Fruit fly (Drosophila melanogaster) whole organism, embryonic: ENCODE data around the gene CG13894.

Source experiments
- CG10462 ChIP-seq: fragments of 200-800 bp; sonication (Bioruptor generic); optimal IDR thresholded peaks from 2 replicates; lab custom pipeline; 2016; ENCODE audit warnings: missing biosample characterization, missing genetic modification characterization
- CG11085 ChIP-seq: fragments of 200-800 bp; sonication (Bioruptor generic); IDR thresholded peaks from 2 replicates; pipeline ENCODE4 v1.3.6; 2022; ENCODE audit warnings: missing biosample characterization, missing genetic modification characterization
- CG11560 ChIP-seq: fragments of 200-800 bp; sonication (Bioruptor generic); IDR thresholded peaks from 3 replicates; pipeline ENCODE4 v1.3.6; 2022; ENCODE audit warnings: missing biosample characterization, missing genetic modification characterization
- CG12104 ChIP-seq: fragments of 200-800 bp; sonication (Bioruptor generic); optimal IDR thresholded peaks from 3 replicates; lab custom pipeline; 2016; ENCODE audit warnings: missing biosample characterization, missing genetic modification characterization
- CG12769 ChIP-seq: fragments of 200-800 bp; sonication (Bioruptor generic); optimal IDR thresholded peaks from 2 replicates; lab custom pipeline; 2019; ENCODE audit warnings: missing biosample characterization, mild to moderate bottlenecking, missing genetic modification characterization, moderate library complexity
- CG15601 ChIP-seq: fragments of 200-800 bp; sonication (Bioruptor generic); optimal IDR thresholded peaks from 3 replicates; lab custom pipeline; 2019; ENCODE audit warnings: missing biosample characterization, mild to moderate bottlenecking, missing genetic modification characterization, moderate library complexity
- CG16863 ChIP-seq: fragments of 200-800 bp; sonication (Bioruptor generic); optimal IDR thresholded peaks from 3 replicates; lab custom pipeline; 2016; ENCODE audit warnings: missing biosample characterization, missing genetic modification characterization
- CG17612 ChIP-seq: fragments of 200-800 bp; sonication (Bioruptor generic); IDR thresholded peaks from 2 replicates; pipeline ENCODE4 v1.3.6; 2022; ENCODE audit warnings: missing biosample characterization, missing genetic modification characterization
- CG1792 ChIP-seq: fragments of 200-800 bp; sonication (Bioruptor generic); optimal IDR thresholded peaks from 2 replicates; lab custom pipeline; 2016; ENCODE audit warnings: missing biosample characterization, missing genetic modification characterization
- CG18764 ChIP-seq: fragments of 200-800 bp; sonication (Bioruptor generic); optimal IDR thresholded peaks from 3 replicates; lab custom pipeline; 2016; ENCODE audit warnings: missing biosample characterization, missing genetic modification characterization
- CG2129 ChIP-seq: fragments of 200-800 bp; sonication (Bioruptor generic); IDR thresholded peaks from 2 replicates; pipeline ENCODE4 v1.3.6; 2022; ENCODE audit warnings: missing biosample characterization, missing genetic modification characterization; ENCODE audit not compliant: partially characterized antibody
- CG2678 ChIP-seq: fragments of 200-800 bp; sonication (Bioruptor generic); optimal IDR thresholded peaks from 3 replicates; lab custom pipeline; 2019; ENCODE audit warnings: missing biosample characterization, mild to moderate bottlenecking, missing genetic modification characterization, moderate library complexity
- CG31441 ChIP-seq: fragments of 200-800 bp; sonication (Bioruptor generic); IDR thresholded peaks from 2 replicates; pipeline ENCODE4 v1.3.6; 2022; ENCODE audit warnings: missing biosample characterization, missing genetic modification characterization
- CG3281 ChIP-seq: fragments of 200-800 bp; sonication (Bioruptor generic); optimal IDR thresholded peaks from 3 replicates; lab custom pipeline; 2017; ENCODE audit warnings: missing biosample characterization, mild to moderate bottlenecking, missing genetic modification characterization
- CG34376 ChIP-seq: fragments of 200-800 bp; sonication (Bioruptor generic); optimal IDR thresholded peaks from 2 replicates; lab custom pipeline; 2018; ENCODE audit warnings: missing biosample characterization, mild to moderate bottlenecking, missing genetic modification characterization
- CG3838 ChIP-seq: fragments of 200-800 bp; sonication (Bioruptor generic); optimal IDR thresholded peaks from 3 replicates; lab custom pipeline; 2016; ENCODE audit warnings: missing biosample characterization, missing genetic modification characterization
- CG7357 ChIP-seq: fragments of 200-800 bp; sonication (Bioruptor generic); IDR thresholded peaks from 3 replicates; pipeline ENCODE4 v1.3.6; 2022; ENCODE audit warnings: missing biosample characterization, missing genetic modification characterization
- CG7839 ChIP-seq: fragments of 200-800 bp; sonication (Bioruptor generic); optimal IDR thresholded peaks from 3 replicates; lab custom pipeline; 2018; ENCODE audit warnings: missing biosample characterization, mild to moderate bottlenecking, missing genetic modification characterization, moderate library complexity
- CG7963 ChIP-seq: fragments of 200-800 bp; sonication (Bioruptor generic); IDR thresholded peaks from 3 replicates; pipeline ENCODE4 v1.3.6; 2022; ENCODE audit warnings: missing biosample characterization, missing genetic modification characterization; ENCODE audit not compliant: partially characterized antibody
- CG7987 ChIP-seq: fragments of 200-800 bp; sonication (Bioruptor generic); optimal IDR thresholded peaks from 2 replicates; lab custom pipeline; 2018; ENCODE audit warnings: missing biosample characterization, mild to moderate bottlenecking, missing genetic modification characterization, moderate library complexity
- CG8281 ChIP-seq: fragments of 200-800 bp; sonication (Bioruptor generic); optimal IDR thresholded peaks from 2 replicates; lab custom pipeline; 2018; ENCODE audit warnings: missing biosample characterization, mild to moderate bottlenecking, missing genetic modification characterization, moderate library complexity
- CG8359 ChIP-seq: fragments of 200-800 bp; sonication (Bioruptor generic); optimal IDR thresholded peaks from 2 replicates; lab custom pipeline; 2017; ENCODE audit warnings: missing biosample characterization, mild to moderate bottlenecking, missing genetic modification characterization, borderline replicate concordance
- CG9609 ChIP-seq: fragments of 200-800 bp; sonication (Bioruptor generic); optimal IDR thresholded peaks from 3 replicates; lab custom pipeline; 2016; ENCODE audit warnings: missing biosample characterization, missing genetic modification characterization
- Chrac-16 ChIP-seq: fragments of 200-800 bp; sonication (Bioruptor generic); optimal IDR thresholded peaks from 3 replicates; lab custom pipeline; 2016; ENCODE audit warnings: missing biosample characterization, missing genetic modification characterization
- D19B ChIP-seq: fragments of 200-800 bp; sonication (Bioruptor generic); optimal IDR thresholded peaks from 2 replicates; lab custom pipeline; 2017; ENCODE audit warnings: missing biosample characterization, mild to moderate bottlenecking, missing genetic modification characterization
- Dll ChIP-seq: fragments of 200-800 bp; sonication (Bioruptor generic); IDR thresholded peaks from 4 replicates; pipeline ENCODE4 v1.3.6; 2022; ENCODE audit warnings: missing biosample characterization, missing genetic modification characterization; ENCODE audit not compliant: partially characterized antibody
- Doc2 ChIP-seq: fragments of 200-800 bp; sonication (Bioruptor generic); IDR thresholded peaks from 2 replicates; pipeline ENCODE4 v1.3.6; 2022; ENCODE audit warnings: missing biosample characterization, missing genetic modification characterization
- Dp ChIP-seq: fragments of 200-800 bp; sonication (Bioruptor generic); optimal IDR thresholded peaks from 2 replicates; lab custom pipeline; 2018; ENCODE audit warnings: missing biosample characterization, mild to moderate bottlenecking, missing genetic modification characterization, moderate library complexity
- HHEX ChIP-seq: fragments of 200-800 bp; sonication (Bioruptor generic); optimal IDR thresholded peaks from 3 replicates; lab custom pipeline; 2017; ENCODE audit warnings: missing biosample characterization, mild to moderate bottlenecking, missing genetic modification characterization, missing genetic modification reagents
- HLH54F ChIP-seq: fragments of 200-800 bp; sonication (Bioruptor generic); optimal IDR thresholded peaks from 3 replicates; lab custom pipeline; 2016; ENCODE audit warnings: missing biosample characterization, missing genetic modification characterization
- Hey ChIP-seq: fragments of 200-800 bp; sonication (Bioruptor generic); optimal IDR thresholded peaks from 3 replicates; lab custom pipeline; 2018; ENCODE audit warnings: missing biosample characterization, mild to moderate bottlenecking, missing genetic modification characterization
- Max ChIP-seq: fragments of 200-800 bp; sonication (Bioruptor generic); optimal IDR thresholded peaks from 2 replicates; lab custom pipeline; 2016; ENCODE audit warnings: missing biosample characterization, mild to moderate bottlenecking, missing genetic modification characterization
- Mes4 ChIP-seq: fragments of 200-800 bp; sonication (Bioruptor generic); optimal IDR thresholded peaks from 2 replicates; lab custom pipeline; 2016; ENCODE audit warnings: missing biosample characterization, missing genetic modification characterization
- Mrtf ChIP-seq: fragments of 200-800 bp; sonication (Bioruptor generic); IDR thresholded peaks from 3 replicates; pipeline ENCODE4 v1.3.6; 2022; ENCODE audit warnings: missing biosample characterization, missing genetic modification characterization
- Sox102F ChIP-seq: fragments of 200-800 bp; sonication (Bioruptor generic); optimal IDR thresholded peaks from 2 replicates; lab custom pipeline; 2018; ENCODE audit warnings: missing biosample characterization, mild to moderate bottlenecking, missing genetic modification characterization, moderate library complexity
- TFAM ChIP-seq: fragments of 200-800 bp; sonication (Bioruptor generic); optimal IDR thresholded peaks from 2 replicates; lab custom pipeline; 2017; ENCODE audit warnings: missing biosample characterization, missing genetic modification characterization, inconsistent platforms
- Tbp ChIP-seq: fragments of >200 bp; optimal IDR thresholded peaks from 2 replicates; lab custom pipeline; 2018; ENCODE audit warnings: missing biosample characterization, missing genetic modification characterization
- abd-A ChIP-seq: fragments of 200-800 bp; sonication (Bioruptor generic); optimal IDR thresholded peaks from 3 replicates; lab custom pipeline; 2019; ENCODE audit warnings: missing biosample characterization, mild to moderate bottlenecking, missing genetic modification characterization, moderate library complexity
- ara ChIP-seq: fragments of 200-800 bp; sonication (Bioruptor generic); IDR thresholded peaks from 2 replicates; pipeline ENCODE4 v1.3.6; 2022; ENCODE audit warnings: missing biosample characterization, missing genetic modification characterization
- bab2 ChIP-seq: fragments of 200-800 bp; sonication (Bioruptor generic); optimal IDR thresholded peaks from 2 replicates; lab custom pipeline; 2016; ENCODE audit warnings: missing biosample characterization, missing genetic modification characterization
- caup ChIP-seq: fragments of 200-800 bp; sonication (Bioruptor generic); optimal IDR thresholded peaks from 3 replicates; lab custom pipeline; 2017; ENCODE audit warnings: missing biosample characterization, mild to moderate bottlenecking, missing genetic modification characterization, moderate library complexity; ENCODE audit not compliant: severe bottlenecking
- dmrt11E ChIP-seq: fragments of 200-800 bp; sonication (Bioruptor generic); optimal IDR thresholded peaks from 3 replicates; lab custom pipeline; 2018; ENCODE audit warnings: missing biosample characterization, mild to moderate bottlenecking, missing genetic modification characterization, moderate library complexity
- fru ChIP-seq: fragments of >200 bp; optimal IDR thresholded peaks from 2 replicates; lab custom pipeline; 2017
- her ChIP-seq: fragments of 200-800 bp; sonication (Bioruptor generic); optimal IDR thresholded peaks from 2 replicates; lab custom pipeline; 2016; ENCODE audit warnings: missing biosample characterization, missing genetic modification characterization
- klu ChIP-seq: fragments of 200-800 bp; sonication (Bioruptor generic); IDR thresholded peaks from 2 replicates; pipeline ENCODE4 v1.3.6; 2022; ENCODE audit warnings: missing biosample characterization, missing genetic modification characterization
- maf-S ChIP-seq: fragments of 200-800 bp; sonication (Bioruptor generic); optimal IDR thresholded peaks from 2 replicates; lab custom pipeline; 2016; ENCODE audit warnings: missing biosample characterization, missing genetic modification characterization
- nau ChIP-seq: fragments of 200-800 bp; sonication (Bioruptor generic); optimal IDR thresholded peaks from 3 replicates; lab custom pipeline; 2017; ENCODE audit warnings: missing biosample characterization, mild to moderate bottlenecking, missing genetic modification characterization, missing genetic modification reagents
- pnt ChIP-seq: fragments of 200-800 bp; sonication (Bioruptor generic); optimal IDR thresholded peaks from 3 replicates; lab custom pipeline; 2016; ENCODE audit warnings: missing biosample characterization, missing genetic modification characterization
- so ChIP-seq: fragments of 200-800 bp; sonication (Bioruptor generic); IDR thresholded peaks from 3 replicates; pipeline ENCODE4 v1.3.6; 2022; ENCODE audit warnings: missing biosample characterization, missing genetic modification characterization
- tio ChIP-seq: fragments of 200-800 bp; sonication (Bioruptor generic); optimal IDR thresholded peaks from 2 replicates; lab custom pipeline; 2017; ENCODE audit warnings: missing biosample characterization, missing genetic modification characterization, inconsistent platforms
- tx ChIP-seq: fragments of 200-800 bp; sonication (Bioruptor generic); optimal IDR thresholded peaks from 2 replicates; lab custom pipeline; 2016; ENCODE audit warnings: missing biosample characterization, missing genetic modification characterization

Gene CG13894

dm6 chr3L:681793-682369, 17.1 kb downstream of the CG13894 start (continued):
- TF ChIP-seq CG3281 (GFP tag; lab: Kevin White, UChicago) (peak; percentile 46), Sox102F (GFP tag; lab: Kevin White, UChicago) (no peak), HLH54F (GFP tag; lab: Kevin White, UChicago) (peak; percentile 26), D19B (GFP tag; lab: Kevin White, UChicago) (no peak), CG10462 (GFP tag; lab: Kevin White, UChicago) (no peak), CG16863 (GFP tag; lab: Kevin White, UChicago) (no peak), Dp (GFP tag; lab: Kevin White, UChicago) (peak; percentile 29), CG8359 (GFP tag; lab: Kevin White, UChicago) (no peak), CG12104 (GFP tag; lab: Kevin White, UChicago) (peak; percentile 27), maf-S (GFP tag; lab: Kevin White, UChicago) (peak; percentile 27), Mrtf (no peak), nau (GFP tag; lab: Kevin White, UChicago) (peak; percentile 37), tio (no peak), abd-A (tag; lab: Kevin White, UChicago) (peak; percentile 80), bab2 (GFP tag; lab: Kevin White, UChicago) (peak; percentile 33), CG18764 (GFP tag; lab: Kevin White, UChicago) (no peak), pnt (GFP tag; lab: Kevin White, UChicago) (no peak), ara (GFP tag; lab: Robert Waterston, UW) (no peak), HHEX (GFP tag; lab: Kevin White, UChicago) (peak; percentile 4), her (GFP tag; lab: Kevin White, UChicago) (no peak), CG1792 (GFP tag; lab: Kevin White, UChicago) (peak; percentile 29), TFAM (no peak), CG9609 (GFP tag; lab: Kevin White, UChicago) (peak; percentile 42), CG17612 (GFP tag; lab: Robert Waterston, UW) (no peak), Tbp (GFP tag; lab: Kevin White, UChicago) (no peak), CG31441 (GFP tag; lab: Robert Waterston, UW) (0 out of 2 replicates have a peak, but pooled peaks have one; percentile 23), CG12769 (tag; lab: Kevin White, UChicago) (peak; percentile 92), CG34376 (GFP tag; lab: Kevin White, UChicago) (peak; percentile 45), CG11560 (tag; lab: Robert Waterston, UW) (no peak), CG7839 (peak; percentile 20), so (peak; percentile 40; the same call in 1 of the 3 replicates), Mes4 (no peak), CG15601 (peak; percentile 36), caup (GFP tag; lab: Kevin White, UChicago) (peak; percentile 67), CG8281 (tag; lab: Kevin White, UChicago) (no peak), Max (peak; percentile 27), CG11085 (GFP tag; lab: Robert Waterston, UW) (no peak), dmrt11E (tag; lab: Kevin White, UChicago) (peak; percentile 21), CG3838 (GFP tag; lab: Kevin White, UChicago) (peak; percentile 93), tx (GFP tag; lab: Kevin White, UChicago) (no peak), CG2678 (tag; lab: Kevin White, UChicago) (peak; percentile 47), Chrac-16 (GFP tag; lab: Kevin White, UChicago) (peak; percentile 16), Hey (tag; lab: Kevin White, UChicago) (peak; percentile 35), CG2129 (GFP tag; lab: Robert Waterston, UW) (no peak), CG7357 (GFP tag; lab: Robert Waterston, UW) (no peak), klu (GFP tag; lab: Robert Waterston, UW) (peak; percentile 63), CG7963 (no peak), CG7987 (peak; percentile 9), Doc2 (no peak), Dll (peak; percentile 41; the same call in 2 of the 4 replicates), fru (lab: Kevin White, UChicago) (no peak)
